Worm (Caenorhabditis elegans) whole organism, late embryonic: ENCODE results near the gene algn-1.

Source experiments
- C38D4.7 ChIP-seq: fragments of 200-800 bp; sonication (Bioruptor generic); optimal IDR thresholded peaks from 2 replicates; lab custom pipeline; 2018; ENCODE audit warnings: mild to moderate bottlenecking, missing genetic modification characterization, moderate library complexity, missing compliant biosample characterization
- F13H6.1 ChIP-seq: sonication (generic microtip); optimal IDR thresholded peaks from 2 replicates; lab custom pipeline; 2016; ENCODE audit warnings: missing genetic modification characterization, missing compliant biosample characterization
- K02D7.2 ChIP-seq: sonication (generic microtip); optimal IDR thresholded peaks from 2 replicates; lab custom pipeline; 2017; ENCODE audit warnings: mild to moderate bottlenecking, missing genetic modification characterization, missing compliant biosample characterization
- T23F11.4 ChIP-seq: fragments of 200-800 bp; sonication (Bioruptor generic); optimal IDR thresholded peaks from 2 replicates; lab custom pipeline; 2018; ENCODE audit warnings: mild to moderate bottlenecking, missing genetic modification characterization, missing compliant biosample characterization
- Y22D7AL.16 ChIP-seq: sonication (generic microtip); optimal IDR thresholded peaks from 2 replicates; lab custom pipeline; 2016; ENCODE audit warnings: missing genetic modification characterization, missing compliant biosample characterization
- ahr-1 ChIP-seq: sonication (generic microtip); optimal IDR thresholded peaks from 2 replicates; lab custom pipeline; 2016; ENCODE audit warnings: missing genetic modification characterization, missing compliant biosample characterization
- ceh-14 ChIP-seq: sonication (generic microtip); optimal IDR thresholded peaks from 2 replicates; lab custom pipeline; 2016; ENCODE audit warnings: missing genotype, missing genetic modification characterization, missing compliant biosample characterization
- ceh-18 ChIP-seq: sonication (generic microtip); optimal IDR thresholded peaks from 2 replicates; lab custom pipeline; 2016; ENCODE audit warnings: missing genetic modification characterization, missing compliant biosample characterization
- ceh-19 ChIP-seq: fragments of 200-800 bp; sonication (Bioruptor generic); optimal IDR thresholded peaks from 2 replicates; lab custom pipeline; 2018; ENCODE audit warnings: mild to moderate bottlenecking, missing genetic modification characterization, missing compliant biosample characterization
- ceh-24 ChIP-seq: sonication (generic microtip); optimal IDR thresholded peaks from 2 replicates; lab custom pipeline; 2016; ENCODE audit warnings: mild to moderate bottlenecking, missing genetic modification characterization, missing compliant biosample characterization
- ceh-30 ChIP-seq: fragments of 150-350 bp; optimal IDR thresholded peaks from 2 replicates; lab custom pipeline; 2014; ENCODE audit warnings: missing biosample characterization, missing genetic modification characterization
- ceh-34 ChIP-seq: sonication (generic microtip); optimal IDR thresholded peaks from 2 replicates; lab custom pipeline; 2016; ENCODE audit warnings: mild to moderate bottlenecking, missing genetic modification characterization, missing compliant biosample characterization
- ceh-6 ChIP-seq: fragments of 200-800 bp; sonication (Bioruptor generic); optimal IDR thresholded peaks from 2 replicates; lab custom pipeline; 2018; ENCODE audit warnings: mild to moderate bottlenecking, missing genetic modification characterization, missing compliant biosample characterization
- che-1 ChIP-seq: sonication (generic microtip); optimal IDR thresholded peaks from 2 replicates; lab custom pipeline; 2016; ENCODE audit warnings: mild to moderate bottlenecking, missing genetic modification characterization, missing compliant biosample characterization
- dmd-4 ChIP-seq: sonication (generic microtip); optimal IDR thresholded peaks from 2 replicates; lab custom pipeline; 2016; ENCODE audit warnings: borderline replicate concordance, missing genetic modification characterization, missing compliant biosample characterization
- elt-4 ChIP-seq: sonication (generic microtip); optimal IDR thresholded peaks from 2 replicates; lab custom pipeline; 2016; ENCODE audit warnings: missing genetic modification characterization, missing compliant biosample characterization
- eyg-1 ChIP-seq: sonication (generic microtip); optimal IDR thresholded peaks from 2 replicates; lab custom pipeline; 2016; ENCODE audit warnings: missing genotype, missing genetic modification characterization, missing compliant biosample characterization
- hlh-13 ChIP-seq: fragments of 200-800 bp; sonication (Bioruptor generic); optimal IDR thresholded peaks from 2 replicates; lab custom pipeline; 2018; ENCODE audit warnings: mild to moderate bottlenecking, missing genetic modification characterization, missing compliant biosample characterization
- hlh-15 ChIP-seq: sonication (generic microtip); optimal IDR thresholded peaks from 2 replicates; lab custom pipeline; 2016; ENCODE audit warnings: missing genetic modification characterization, missing compliant biosample characterization
- hlh-8 ChIP-seq: sonication (generic microtip); optimal IDR thresholded peaks from 2 replicates; lab custom pipeline; 2016; ENCODE audit warnings: missing genotype, missing genetic modification characterization, missing compliant biosample characterization
- lim-6 ChIP-seq: sonication (generic microtip); optimal IDR thresholded peaks from 2 replicates; lab custom pipeline; 2016; ENCODE audit warnings: missing genetic modification characterization, missing compliant biosample characterization
- madf-2 ChIP-seq: sonication (generic microtip); optimal IDR thresholded peaks from 2 replicates; lab custom pipeline; 2017; ENCODE audit warnings: missing genetic modification characterization, missing compliant biosample characterization
- nfya-1 ChIP-seq: sonication (generic microtip); optimal IDR thresholded peaks from 2 replicates; lab custom pipeline; 2017; ENCODE audit warnings: missing genetic modification characterization, mild to moderate bottlenecking, missing compliant biosample characterization, antibody characterized with exemption, moderate library complexity
- pat-9 ChIP-seq: fragments of 200-800 bp; sonication (Bioruptor generic); optimal IDR thresholded peaks from 2 replicates; lab custom pipeline; 2018; ENCODE audit warnings: mild to moderate bottlenecking, missing genetic modification characterization, moderate library complexity, missing compliant biosample characterization
- pax-1 ChIP-seq: fragments of 150-350 bp; optimal IDR thresholded peaks from 2 replicates; lab custom pipeline; 2014; ENCODE audit warnings: missing biosample characterization, missing genetic modification characterization
- pha-2 ChIP-seq: sonication (generic microtip); optimal IDR thresholded peaks from 2 replicates; lab custom pipeline; 2017; ENCODE audit warnings: mild to moderate bottlenecking, missing genetic modification characterization, missing compliant biosample characterization
- pros-1 ChIP-seq: fragments of 150-350 bp; optimal IDR thresholded peaks from 2 replicates; lab custom pipeline; 2014; ENCODE audit warnings: missing biosample characterization, missing genetic modification reagents, missing genetic modification characterization
- ref-2 ChIP-seq: sonication (generic microtip); optimal IDR thresholded peaks from 2 replicates; lab custom pipeline; 2016; ENCODE audit warnings: missing genetic modification characterization, missing compliant biosample characterization
- sdc-2 ChIP-seq: sonication (generic microtip); optimal IDR thresholded peaks from 2 replicates; lab custom pipeline; 2016; ENCODE audit warnings: missing genotype, missing genetic modification characterization, missing compliant biosample characterization
- sox-2 ChIP-seq: fragments of 200-800 bp; sonication (Bioruptor generic); IDR thresholded peaks from 2 replicates; pipeline ENCODE4 v1.3.6; 2022; ENCODE audit warnings: missing genetic modification reagents, missing genetic modification characterization, missing compliant biosample characterization
- syd-9 ChIP-seq: sonication (generic microtip); optimal IDR thresholded peaks from 2 replicates; lab custom pipeline; 2016; ENCODE audit warnings: mild to moderate bottlenecking, missing genetic modification characterization, moderate library complexity, missing compliant biosample characterization
- tbx-2 ChIP-seq: sonication (generic microtip); optimal IDR thresholded peaks from 2 replicates; lab custom pipeline; 2016; ENCODE audit warnings: missing genetic modification characterization, missing compliant biosample characterization
- tbx-7 ChIP-seq: sonication (generic microtip); optimal IDR thresholded peaks from 2 replicates; lab custom pipeline; 2016; ENCODE audit warnings: missing genotype, missing genetic modification characterization, missing compliant biosample characterization
- unc-3 ChIP-seq, 2 experiments: fragments of 200-800 bp in 1 of 2; sonication (Bioruptor generic) in 1 of 2; sonication (generic microtip) in 1 of 2; conservative IDR thresholded peaks in 1 of 2; optimal IDR thresholded peaks in 1 of 2; 2 replicates each; pipeline versions ENCODE4 v1.3.6 to Lab custom; 2016 to 2022; ENCODE audit warnings: missing compliant biosample characterization in 2 of 2, missing genetic modification characterization in 2 of 2, missing genetic modification reagents in 1 of 2
- unc-55 ChIP-seq: sonication (generic microtip); optimal IDR thresholded peaks from 2 replicates; lab custom pipeline; 2017; ENCODE audit warnings: missing biosample characterization, missing genetic modification reagents, missing genetic modification characterization
- ztf-16 ChIP-seq: sonication (generic microtip); optimal IDR thresholded peaks from 2 replicates; lab custom pipeline; 2017; ENCODE audit warnings: missing genetic modification characterization, missing compliant biosample characterization

The algn-1 gene

ce11 chrIII:6482918-6483317 lies 23.0 kb downstream of the algn-1 start, which contains the start of gene chtb-2:
Gene chtb-2, plus strand, starts transcription at chrIII:6483218.
- TF ChIP-seq T23F11.4 (no peak), unc-3 (GFP tag; conservative IDR thresholded peaks at IDR 0.05; lab: Robert Waterston, UW) (no peak), unc-3 (tag; optimal IDR thresholded peaks at IDR 0.05; lab: Kevin White, UChicago) (no peak), eyg-1 (tag; lab: Kevin White, UChicago) (no peak), nfya-1 (no peak), madf-2 (no peak), hlh-13 (GFP tag; lab: Kevin White, UChicago) (no peak), ceh-14 (no peak), unc-55 (no peak), pat-9 (tag; lab: Kevin White, UChicago) (no peak), ref-2 (tag; lab: Kevin White, UChicago) (no peak), ceh-24 (tag; lab: Kevin White, UChicago) (no peak), tbx-7 (tag; lab: Kevin White, UChicago) (no peak)

ce11 chrIII:6488916-6489315 lies 29.0 kb downstream of the algn-1 start:
- TF ChIP-seq unc-55 (peak; percentile 1), pha-2 (tag; lab: Kevin White, UChicago) (no peak), lim-6 (tag; lab: Kevin White, UChicago) (no peak), ztf-16 (no peak), nfya-1 (peak; percentile 28), ceh-14 (no peak), ahr-1 (tag; lab: Kevin White, UChicago) (no peak), pax-1 (tag; lab: Kevin White, UChicago) (no peak), sox-2 (GFP tag; lab: Robert Waterston, UW) (no peak), hlh-15 (tag; lab: Kevin White, UChicago) (no peak), syd-9 (tag; lab: Kevin White, UChicago) (no peak), che-1 (no peak), ceh-34 (tag; lab: Kevin White, UChicago) (no peak), Y22D7AL.16 (tag; lab: Kevin White, UChicago) (no peak), C38D4.7 (no peak)
- TF ChIP-seq, all 69 proteins: peak for 2

DNA sequence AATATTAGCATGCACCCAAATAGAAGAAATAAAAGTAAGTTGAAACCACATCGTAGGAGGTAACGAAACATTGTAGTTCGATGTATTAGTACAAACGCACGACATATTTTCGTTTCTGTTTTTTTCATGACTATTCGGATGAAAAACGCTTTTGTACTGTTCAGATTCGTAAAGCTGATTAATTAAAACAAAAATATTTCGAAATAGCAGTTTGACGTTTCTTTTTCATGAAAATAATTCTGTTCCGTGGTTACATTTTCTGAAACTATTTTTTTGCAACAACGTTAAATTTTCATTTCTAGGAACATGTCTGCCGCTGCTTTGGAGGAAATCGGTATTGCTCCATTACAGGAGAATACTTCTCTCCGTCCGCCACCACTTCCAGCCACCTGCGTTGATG lies 29.6 kb downstream of the algn-1 start, which contains the start of gene rpt-3:
Gene rpt-3, plus strand, starts transcription at position 301 of the 400 bp plus-strand sequence.
- TF ChIP-seq ceh-24 (tag; lab: Kevin White, UChicago) (no peak), ceh-6 (GFP tag; lab: Kevin White, UChicago) (no peak), hlh-8 (no peak), ceh-30 (tag; lab: Kevin White, UChicago) (no peak), K02D7.2 (tag; lab: Kevin White, UChicago) (no peak), unc-3 (GFP tag; conservative IDR thresholded peaks at IDR 0.05; lab: Robert Waterston, UW) (no peak), unc-3 (tag; optimal IDR thresholded peaks at IDR 0.05; lab: Kevin White, UChicago) (no peak), ceh-19 (GFP tag; lab: Kevin White, UChicago) (no peak), ceh-18 (tag; lab: Kevin White, UChicago) (no peak), unc-55 (no peak), T23F11.4 (no peak), F13H6.1 (no peak), tbx-2 (tag; lab: Kevin White, UChicago) (no peak)

DNA sequence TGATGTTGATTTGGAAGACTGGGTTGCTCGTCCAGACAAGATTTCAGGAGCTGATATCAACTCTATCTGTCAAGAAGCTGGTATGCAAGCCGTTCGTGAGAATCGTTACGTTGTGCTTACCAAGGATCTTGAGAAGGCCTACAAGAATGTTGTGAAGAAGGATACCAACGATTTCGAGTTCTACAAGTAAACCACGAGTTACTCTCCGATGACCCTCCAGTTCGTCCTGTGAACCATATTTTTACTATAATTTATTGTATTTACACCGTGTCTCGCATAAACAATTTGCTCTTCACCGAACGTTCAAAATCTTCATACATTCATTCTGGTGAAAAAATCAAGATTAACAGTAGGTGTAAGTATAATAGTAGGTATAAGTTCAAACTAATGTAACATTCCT lies 31.1 kb downstream of the algn-1 start:
- TF ChIP-seq sdc-2 (tag; lab: Kevin White, UChicago) (no peak), ceh-30 (tag; lab: Kevin White, UChicago) (no peak), nfya-1 (no peak), pros-1 (no peak), ceh-18 (tag; lab: Kevin White, UChicago) (no peak)

ce11 chrIII:6492807-6493206 lies 32.9 kb downstream of the algn-1 start, which contains the start of gene srb-11:
Gene srb-11, minus strand, starts transcription at chrIII:6492907.
- TF ChIP-seq ceh-6 (GFP tag; lab: Kevin White, UChicago): no peak
- no peak for TF ChIP-seq ceh-34 (tag; lab: Kevin White, UChicago)
- TF ChIP-seq pax-1 (tag; lab: Kevin White, UChicago): no peak
- no peak for TF ChIP-seq sox-2 (GFP tag; lab: Robert Waterston, UW)
- TF ChIP-seq syd-9 (tag; lab: Kevin White, UChicago): no peak
- TF ChIP-seq dmd-4 (tag; lab: Kevin White, UChicago): no peak
- no peak for TF ChIP-seq elt-4 (tag; lab: Kevin White, UChicago)
